Worm (Caenorhabditis elegans): Measurements from ENCODE around the gene Y53G8AR.8.

ce11 chrIII:3331767-3332166 lies 37.6 kb upstream of the Y53G8AR.8 start:
- no peak for TF ChIP-seq ceh-19 (GFP tag; optimal IDR thresholded peaks at IDR 0.05)
- no peak for TF ChIP-seq fkh-6 (tag; optimal IDR thresholded peaks at IDR 0.05)
- TF ChIP-seq ama-1 (optimal IDR thresholded peaks at IDR 0.05): no peak
- no peak for TF ChIP-seq nhr-11 (tag; optimal IDR thresholded peaks at IDR 0.05)
- no peak for TF ChIP-seq sox-4 (tag; optimal IDR thresholded peaks at IDR 0.05)
- no peak for TF ChIP-seq elt-2 (tag; optimal IDR thresholded peaks at IDR 0.05)
- no peak for TF ChIP-seq pqm-1 (tag; optimal IDR thresholded peaks at IDR 0.05)
- no peak for TF ChIP-seq pha-4 (tag; optimal IDR thresholded peaks at IDR 0.05)
- TF ChIP-seq ttx-3 (tag; optimal IDR thresholded peaks at IDR 0.05): no peak
- TF ChIP-seq ceh-30 (tag; optimal IDR thresholded peaks at IDR 0.05): no peak
- TF ChIP-seq pag-3 (tag; optimal IDR thresholded peaks at IDR 0.05; ENCODE audit: borderline replicate concordance): no peak
- no peak for TF ChIP-seq lin-11 (tag; optimal IDR thresholded peaks at IDR 0.05)
